Fruit fly (Drosophila melanogaster) whole organism, embryonic: ENCODE measurements around the gene CG31948.
A peak's percentile ranks its signal among the peaks of the same experiment; 100 is the strongest.

Experiments
- Aef1 ChIP-seq: fragments of 200-800 bp; sonication (Bioruptor generic); IDR thresholded peaks from 3 replicates; pipeline ENCODE4 v1.3.6; 2022; ENCODE audit warnings: missing biosample characterization, missing genetic modification characterization
- Bgb ChIP-seq: fragments of 200-800 bp; sonication (Bioruptor generic); IDR thresholded peaks from 2 replicates; pipeline ENCODE4 v1.3.6; 2022; ENCODE audit warnings: missing biosample characterization, missing genetic modification characterization; ENCODE audit not compliant: partially characterized antibody
- CG11085 ChIP-seq: fragments of 200-800 bp; sonication (Bioruptor generic); IDR thresholded peaks from 2 replicates; pipeline ENCODE4 v1.3.6; 2022; ENCODE audit warnings: missing biosample characterization, missing genetic modification characterization
- CG11247 ChIP-seq: fragments of 200-800 bp; sonication (Bioruptor generic); IDR thresholded peaks from 2 replicates; pipeline ENCODE4 v1.3.6; 2022; ENCODE audit warnings: missing biosample characterization, missing genetic modification characterization
- CG11504 ChIP-seq: fragments of 200-800 bp; sonication (Bioruptor generic); optimal IDR thresholded peaks from 3 replicates; lab custom pipeline; 2019; ENCODE audit warnings: missing biosample characterization, mild to moderate bottlenecking, missing genetic modification characterization, moderate library complexity
- CG13424 ChIP-seq: fragments of 200-800 bp; sonication (Bioruptor generic); optimal IDR thresholded peaks from 2 replicates; lab custom pipeline; 2019; ENCODE audit warnings: missing biosample characterization, mild to moderate bottlenecking, missing genetic modification characterization, moderate library complexity
- CG1602 ChIP-seq: fragments of 200-800 bp; sonication (Bioruptor generic); optimal IDR thresholded peaks from 3 replicates; lab custom pipeline; 2016; ENCODE audit warnings: missing biosample characterization, missing genetic modification characterization
- CG17385 ChIP-seq: fragments of 200-800 bp; sonication (Bioruptor generic); optimal IDR thresholded peaks from 3 replicates; lab custom pipeline; 2018; ENCODE audit warnings: missing biosample characterization, mild to moderate bottlenecking, missing genetic modification characterization
- CG18599 ChIP-seq: fragments of 200-800 bp; sonication (Bioruptor generic); optimal IDR thresholded peaks from 3 replicates; lab custom pipeline; 2017; ENCODE audit warnings: missing biosample characterization, missing genetic modification characterization, mild to moderate bottlenecking, moderate library complexity, missing genetic modification reagents
- CG2129 ChIP-seq: fragments of 200-800 bp; sonication (Bioruptor generic); IDR thresholded peaks from 2 replicates; pipeline ENCODE4 v1.3.6; 2022; ENCODE audit warnings: missing biosample characterization, missing genetic modification characterization; ENCODE audit not compliant: partially characterized antibody
- CG31388 ChIP-seq: fragments of 200-800 bp; sonication (Bioruptor generic); optimal IDR thresholded peaks from 2 replicates; lab custom pipeline; 2016; ENCODE audit warnings: missing biosample characterization, missing genetic modification characterization
- CG4820 ChIP-seq: fragments of 200-800 bp; sonication (Bioruptor generic); optimal IDR thresholded peaks from 3 replicates; lab custom pipeline; 2016; ENCODE audit warnings: missing biosample characterization, missing genetic modification characterization
- CG4854 ChIP-seq: fragments of 200-800 bp; sonication (Bioruptor generic); optimal IDR thresholded peaks from 2 replicates; lab custom pipeline; 2016; ENCODE audit warnings: missing biosample characterization, missing genetic modification characterization, inconsistent platforms
- CG5953 ChIP-seq: fragments of 200-800 bp; sonication (Bioruptor generic); IDR thresholded peaks from 2 replicates; pipeline ENCODE4 v1.3.6; 2022; ENCODE audit warnings: missing biosample characterization, missing genetic modification characterization
- CG6791 ChIP-seq: fragments of 200-800 bp; sonication (Bioruptor generic); IDR thresholded peaks from 3 replicates; pipeline ENCODE4 v1.3.6; 2022; ENCODE audit warnings: missing biosample characterization, missing genetic modification characterization; ENCODE audit not compliant: partially characterized antibody
- CG6813 ChIP-seq: fragments of 200-800 bp; sonication (Bioruptor generic); optimal IDR thresholded peaks from 2 replicates; lab custom pipeline; 2017; ENCODE audit warnings: missing biosample characterization, missing genetic modification characterization, mild to moderate bottlenecking, moderate library complexity, missing genetic modification reagents
- CG8281 ChIP-seq: fragments of 200-800 bp; sonication (Bioruptor generic); optimal IDR thresholded peaks from 2 replicates; lab custom pipeline; 2018; ENCODE audit warnings: missing biosample characterization, mild to moderate bottlenecking, missing genetic modification characterization, moderate library complexity
- D19B ChIP-seq: fragments of 200-800 bp; sonication (Bioruptor generic); optimal IDR thresholded peaks from 2 replicates; lab custom pipeline; 2017; ENCODE audit warnings: missing biosample characterization, mild to moderate bottlenecking, missing genetic modification characterization
- Dad ChIP-seq: fragments of 200-800 bp; sonication (Bioruptor generic); optimal IDR thresholded peaks from 3 replicates; lab custom pipeline; 2016; ENCODE audit warnings: missing biosample characterization, missing genetic modification characterization
- Dp ChIP-seq: fragments of 200-800 bp; sonication (Bioruptor generic); optimal IDR thresholded peaks from 2 replicates; lab custom pipeline; 2018; ENCODE audit warnings: missing biosample characterization, mild to moderate bottlenecking, missing genetic modification characterization, moderate library complexity
- HmgD ChIP-seq: fragments of 200-800 bp; sonication (Bioruptor generic); optimal IDR thresholded peaks from 3 replicates; lab custom pipeline; 2016; ENCODE audit warnings: missing biosample characterization, missing genetic modification characterization
- Hr51 ChIP-seq, 2 experiments: fragments of 200-800 bp; sonication (Bioruptor generic); optimal IDR thresholded peaks; 2 replicates in 1 of 2; 3 replicates in 1 of 2; lab custom pipeline; 2016 to 2018; ENCODE audit warnings: missing biosample characterization in 2 of 2, missing genetic modification characterization in 2 of 2, mild to moderate bottlenecking in 1 of 2, moderate library complexity in 1 of 2
- Hsf ChIP-seq: fragments of 200-800 bp; sonication (Bioruptor generic); optimal IDR thresholded peaks from 3 replicates; lab custom pipeline; 2016; ENCODE audit warnings: missing biosample characterization, missing genetic modification characterization
- Max ChIP-seq: fragments of 200-800 bp; sonication (Bioruptor generic); optimal IDR thresholded peaks from 2 replicates; lab custom pipeline; 2016; ENCODE audit warnings: missing biosample characterization, mild to moderate bottlenecking, missing genetic modification characterization
- NfI ChIP-seq: fragments of 200-800 bp; sonication (Bioruptor generic); optimal IDR thresholded peaks from 3 replicates; lab custom pipeline; 2018; ENCODE audit warnings: missing biosample characterization, mild to moderate bottlenecking, missing genetic modification characterization, moderate library complexity
- Opbp ChIP-seq: fragments of 200-800 bp; sonication (Bioruptor generic); IDR thresholded peaks from 3 replicates; pipeline ENCODE4 v1.3.6; 2022; ENCODE audit warnings: missing biosample characterization, missing genetic modification characterization; ENCODE audit not compliant: partially characterized antibody
- Sox102F ChIP-seq: fragments of 200-800 bp; sonication (Bioruptor generic); optimal IDR thresholded peaks from 2 replicates; lab custom pipeline; 2018; ENCODE audit warnings: missing biosample characterization, mild to moderate bottlenecking, missing genetic modification characterization, moderate library complexity
- Ssrp ChIP-seq: fragments of 200-800 bp; sonication (Bioruptor generic); optimal IDR thresholded peaks from 2 replicates; lab custom pipeline; 2018; ENCODE audit warnings: missing biosample characterization, mild to moderate bottlenecking, missing genetic modification characterization, moderate library complexity
- Trl ChIP-seq, 3 experiments: fragments of >200 bp in 2 of 3; fragments of 200-800 bp in 1 of 3; sonication (Bioruptor generic) in 1 of 3; optimal IDR thresholded peaks; 2 replicates in 1 of 3; 3 replicates in 2 of 3; lab custom pipeline; 2016 to 2017; ENCODE audit warnings: missing biosample characterization in 1 of 3, missing genetic modification characterization in 1 of 3
- YL-1 ChIP-seq: fragments of 200-800 bp; sonication (Bioruptor generic); optimal IDR thresholded peaks from 3 replicates; lab custom pipeline; 2017; ENCODE audit warnings: missing biosample characterization, mild to moderate bottlenecking, missing genetic modification characterization
- bigmax ChIP-seq: fragments of 200-800 bp; sonication (Bioruptor generic); optimal IDR thresholded peaks from 2 replicates; lab custom pipeline; 2018; ENCODE audit warnings: missing biosample characterization, mild to moderate bottlenecking, missing genetic modification characterization
- cg ChIP-seq: fragments of 200-800 bp; sonication (Bioruptor generic); optimal IDR thresholded peaks from 3 replicates; lab custom pipeline; 2019; ENCODE audit warnings: missing biosample characterization, mild to moderate bottlenecking, missing genetic modification characterization, moderate library complexity
- cwo ChIP-seq: fragments of 200-800 bp; sonication (Bioruptor generic); optimal IDR thresholded peaks from 3 replicates; lab custom pipeline; 2017; ENCODE audit warnings: missing biosample characterization, missing genetic modification characterization, mild to moderate bottlenecking, moderate library complexity, missing genetic modification reagents
- ewg ChIP-seq: fragments of 200-800 bp; sonication (Bioruptor generic); optimal IDR thresholded peaks from 3 replicates; lab custom pipeline; 2017; ENCODE audit warnings: mild to moderate bottlenecking, missing biosample characterization, missing genetic modification reagents, missing genetic modification characterization
- grau ChIP-seq: fragments of 200-800 bp; optimal IDR thresholded peaks from 3 replicates; lab custom pipeline; 2019; ENCODE audit warnings: missing biosample characterization, mild to moderate bottlenecking, missing genetic modification characterization, moderate library complexity
- grn ChIP-seq: fragments of 200-800 bp; sonication (Bioruptor generic); optimal IDR thresholded peaks from 3 replicates; lab custom pipeline; 2017; ENCODE audit warnings: missing biosample characterization, missing genetic modification characterization
- gsb ChIP-seq: fragments of 200-800 bp; sonication (Bioruptor generic); IDR thresholded peaks from 2 replicates; pipeline ENCODE4 v1.3.6; 2022; ENCODE audit warnings: missing biosample characterization, missing genetic modification characterization
- insv ChIP-seq, 2 experiments: fragments of 200-800 bp; sonication (Bioruptor generic); optimal IDR thresholded peaks; 3 replicates each; lab custom pipeline; 2016 to 2018; ENCODE audit warnings: missing biosample characterization in 2 of 2, missing genetic modification characterization in 2 of 2
- jigr1 ChIP-seq: fragments of 200-800 bp; sonication (Bioruptor generic); IDR thresholded peaks from 3 replicates; pipeline ENCODE4 v1.3.6; 2022; ENCODE audit warnings: missing biosample characterization, missing genetic modification characterization
- ken ChIP-seq: fragments of 200-800 bp; sonication (Bioruptor generic); IDR thresholded peaks from 3 replicates; pipeline ENCODE4 v1.3.6; 2022; ENCODE audit warnings: missing biosample characterization, missing genetic modification characterization
- kni ChIP-seq: fragments of 200-800 bp; sonication (Bioruptor generic); optimal IDR thresholded peaks from 3 replicates; lab custom pipeline; 2017; ENCODE audit warnings: mild to moderate bottlenecking, missing biosample characterization, missing genetic modification reagents, missing genetic modification characterization
- odd ChIP-seq: fragments of 200-800 bp; sonication (Bioruptor generic); optimal IDR thresholded peaks from 2 replicates; lab custom pipeline; 2017; ENCODE audit warnings: missing biosample characterization, mild to moderate bottlenecking, missing genetic modification characterization
- pho ChIP-seq: fragments of 200-800 bp; sonication (Bioruptor generic); optimal IDR thresholded peaks from 2 replicates; lab custom pipeline; 2016; ENCODE audit warnings: missing biosample characterization, missing genetic modification characterization
- rib ChIP-seq: fragments of 200-800 bp; sonication (Bioruptor generic); IDR thresholded peaks from 2 replicates; pipeline ENCODE4 v1.3.6; 2022; ENCODE audit warnings: missing biosample characterization, missing genetic modification characterization
- ro ChIP-seq: fragments of 200-800 bp; sonication (Bioruptor generic); IDR thresholded peaks from 2 replicates; pipeline ENCODE4 v1.3.6; 2022; ENCODE audit warnings: missing biosample characterization, missing genetic modification characterization
- sim ChIP-seq: fragments of 200-800 bp; sonication (Bioruptor generic); IDR thresholded peaks from 2 replicates; pipeline ENCODE4 v1.3.6; 2022; ENCODE audit warnings: missing biosample characterization, missing genetic modification characterization
- sima ChIP-seq: fragments of 200-800 bp; sonication (Bioruptor generic); optimal IDR thresholded peaks from 2 replicates; lab custom pipeline; 2016; ENCODE audit warnings: missing biosample characterization, missing genetic modification characterization
- tx ChIP-seq: fragments of 200-800 bp; sonication (Bioruptor generic); optimal IDR thresholded peaks from 2 replicates; lab custom pipeline; 2016; ENCODE audit warnings: missing biosample characterization, missing genetic modification characterization
- vfl ChIP-seq: fragments of 200-800 bp; sonication (Bioruptor generic); optimal IDR thresholded peaks from 2 replicates; lab custom pipeline; 2016; ENCODE audit warnings: missing biosample characterization, missing genetic modification characterization
- wor ChIP-seq: fragments of 200-800 bp; sonication (Bioruptor generic); IDR thresholded peaks from 2 replicates; pipeline ENCODE4 v1.3.6; 2022; ENCODE audit warnings: missing biosample characterization, missing genetic modification characterization

Gene CG31948

DNA sequence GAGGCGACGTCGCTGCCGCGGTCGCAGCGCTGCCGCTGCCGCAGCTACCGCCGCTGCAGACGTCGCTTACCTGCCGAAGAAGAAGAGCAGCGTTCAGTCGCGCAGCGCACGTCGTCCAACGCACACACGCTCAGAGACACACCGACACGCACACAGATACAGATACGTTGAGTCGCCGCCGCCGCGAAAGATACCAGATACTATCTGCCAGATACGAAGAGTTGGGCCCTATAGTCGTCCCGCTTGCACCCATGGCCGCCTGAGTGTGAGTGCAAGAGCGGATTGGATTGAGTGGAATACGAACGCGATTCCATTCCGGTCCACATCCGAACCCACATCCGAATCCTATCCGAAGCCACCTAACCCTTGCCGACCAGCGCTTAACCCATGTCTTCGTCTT, 38.1 kb upstream of the CG31948 start (continued):
- TF ChIP-seq Sox102F (GFP tag; lab: Kevin White, UChicago), result no peak
- TF ChIP-seq kni (GFP tag; lab: Kevin White, UChicago), result peak; percentile 66
- TF ChIP-seq CG1602 (GFP tag; lab: Kevin White, UChicago), result no peak
- no peak for TF ChIP-seq gsb
- TF ChIP-seq insv (GFP tag; optimal IDR thresholded peaks at IDR 0.05; lab: Kevin White, UChicago), result peak in 1 of 2 experiments; percentile 52
- TF ChIP-seq CG17385 (GFP tag; lab: Kevin White, UChicago), result peak; percentile 91
- TF ChIP-seq Hr51 (GFP tag; optimal IDR thresholded peaks at IDR 0.05; lab: Kevin White, UChicago), result no peak
- TF ChIP-seq CG8281 (tag; lab: Kevin White, UChicago), result no peak
- TF ChIP-seq grau (tag; lab: Kevin White, UChicago), result no peak
- no peak for TF ChIP-seq Aef1 (GFP tag; lab: Robert Waterston, UW)
- TF ChIP-seq bigmax (GFP tag; lab: Kevin White, UChicago), result no peak
- TF ChIP-seq CG6791 (GFP tag; lab: Robert Waterston, UW), result peak; percentile 51; the same call in 1 of the 3 replicates
- TF ChIP-seq Dp (GFP tag; lab: Kevin White, UChicago), result no peak
- TF ChIP-seq ken (GFP tag; lab: Robert Waterston, UW), result no peak
- TF ChIP-seq cg (GFP tag; lab: Kevin White, UChicago), result peak; percentile 95
- TF ChIP-seq Max (GFP tag; lab: Kevin White, UChicago), result no peak
- no peak for TF ChIP-seq CG6813 (GFP tag; lab: Kevin White, UChicago)
- no peak for TF ChIP-seq tx (GFP tag; lab: Kevin White, UChicago)
- TF ChIP-seq Bgb (GFP tag; lab: Robert Waterston, UW), result peak; percentile 64
- no peak for TF ChIP-seq vfl
- no peak for TF ChIP-seq CG5953 (GFP tag; lab: Robert Waterston, UW)
- no peak for TF ChIP-seq CG11085 (GFP tag; lab: Robert Waterston, UW)
- TF ChIP-seq CG13424 (tag; lab: Kevin White, UChicago), result no peak
- TF ChIP-seq Opbp, result peak; percentile 63; the same call in 1 of the 3 replicates
- no peak for TF ChIP-seq CG2129 (GFP tag; lab: Robert Waterston, UW)
- no peak for TF ChIP-seq D19B
- no peak for TF ChIP-seq ewg
- peak; percentile 99 for TF ChIP-seq grn (GFP tag; lab: Kevin White, UChicago)
- TF ChIP-seq Dad, result no peak
- TF ChIP-seq YL-1 (GFP tag; lab: Kevin White, UChicago), result no peak
- TF ChIP-seq sim (GFP tag; lab: Robert Waterston, UW), result no peak
- no peak for TF ChIP-seq Ssrp (tag; lab: Kevin White, UChicago)
- no peak for TF ChIP-seq CG31388 (GFP tag; lab: Kevin White, UChicago)
- no peak for TF ChIP-seq CG11247
- no peak for TF ChIP-seq NfI
- TF ChIP-seq jigr1 (GFP tag; lab: Robert Waterston, UW), result no peak
- TF ChIP-seq sima (GFP tag; lab: Kevin White, UChicago), result no peak
- TF ChIP-seq CG4820 (GFP tag; lab: Kevin White, UChicago), result no peak
- peak; percentile 0 to 27 for TF ChIP-seq Trl (optimal IDR thresholded peaks at IDR 0.05; lab: Kevin White, UChicago)
- TF ChIP-seq Trl (GFP tag; optimal IDR thresholded peaks at IDR 0.05; lab: Kevin White, UChicago), result no peak
- TF ChIP-seq pho (GFP tag; lab: Kevin White, UChicago), result no peak
- no peak for TF ChIP-seq odd (GFP tag; lab: Kevin White, UChicago)
- TF ChIP-seq ro (GFP tag; lab: Robert Waterston, UW), result no peak
- TF ChIP-seq wor, result no peak
- TF ChIP-seq Hsf (GFP tag; lab: Kevin White, UChicago), result no peak
- TF ChIP-seq cwo (GFP tag; lab: Kevin White, UChicago), result no peak
- TF ChIP-seq CG4854 (GFP tag; lab: Kevin White, UChicago), result no peak
- no peak for TF ChIP-seq CG11504 (tag; lab: Kevin White, UChicago)
- TF ChIP-seq HmgD, result no peak
- no peak for TF ChIP-seq rib
- no peak for TF ChIP-seq CG18599 (GFP tag; lab: Kevin White, UChicago)
